Worm (Caenorhabditis elegans): ENCODE data around the gene taap-1.

- TF ChIP-seq unc-62 (GFP tag; optimal IDR thresholded peaks at IDR 0.05) (no peak), lin-26 (GFP tag; IDR thresholded peaks at IDR 0.05) (no peak), snpc-4 (GFP tag; optimal IDR thresholded peaks at IDR 0.05) (no peak), snpc-4 (tag; optimal IDR thresholded peaks at IDR 0.05) (no peak)
These were observed 34.0 kb downstream of the taap-1 start, which contains the start of gene F22B5.4 for ce11 chrII:8449660-8450118.
